Worm (Caenorhabditis elegans): ENCODE measurements around the gene reps-1.

reps-1 gene

DNA sequence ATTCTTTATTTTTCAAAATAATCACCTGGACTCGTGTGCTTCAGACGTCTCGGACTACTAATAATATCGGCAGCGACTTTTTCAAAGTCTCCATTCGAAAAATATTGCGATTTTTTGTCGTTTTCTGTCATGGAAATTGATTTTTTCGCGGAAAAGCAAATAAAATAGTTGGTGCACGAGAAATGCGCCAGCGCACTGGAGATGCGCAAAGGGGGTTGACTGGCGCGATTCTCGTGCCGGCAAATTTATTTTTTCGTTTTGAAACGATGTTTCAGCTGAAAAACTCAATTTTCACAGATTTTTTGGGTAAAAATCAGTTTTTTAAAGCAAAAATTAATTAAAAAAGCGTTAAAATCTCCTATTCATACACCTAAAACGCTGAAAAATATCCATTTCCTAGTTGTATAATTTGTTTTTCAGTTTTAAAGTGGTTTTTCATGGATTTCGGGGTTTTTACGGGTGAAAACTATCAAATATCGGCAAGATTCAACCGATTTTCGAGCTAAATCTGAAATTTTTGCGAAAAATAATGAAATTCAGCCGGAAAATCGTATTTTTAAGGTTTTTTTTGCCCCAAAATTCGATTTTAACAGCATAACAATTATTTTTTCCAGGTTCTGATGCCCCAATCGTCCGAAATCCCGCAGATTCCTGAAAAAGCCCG lies at the start of gene reps-1, which contains the start of gene Y39B6A.37:
reps-1 (minus strand) TSS at position 263 of the 664 bp plus-strand sequence.
Y39B6A.37 (plus strand) TSS at position 614 of the 664 bp plus-strand sequence.
- TF ChIP-seq ekl-4 (GFP tag; IDR thresholded peaks at IDR 0.05), result no peak; the same call in 1 of the 2 replicates
- no peak for TF ChIP-seq lin-26 (GFP tag; IDR thresholded peaks at IDR 0.05)
- no peak for TF ChIP-seq sea-2 (GFP tag; IDR thresholded peaks at IDR 0.05)
- no peak for TF ChIP-seq atf-7 (tag; optimal IDR thresholded peaks at IDR 0.05)
- TF ChIP-seq pbrm-1 (GFP tag; IDR thresholded peaks at IDR 0.05), result peak; percentile 85
- no peak for TF ChIP-seq T26A5.8 (tag; optimal IDR thresholded peaks at IDR 0.05)
- TF ChIP-seq snpc-4 (GFP tag; optimal IDR thresholded peaks at IDR 0.05), result no peak
- TF ChIP-seq snpc-4 (tag; optimal IDR thresholded peaks at IDR 0.05), result peak in 3 of 4 experiments; percentile 36 to 66 (median 54)
- TF ChIP-seq sptf-2 (GFP tag; optimal IDR thresholded peaks at IDR 0.05), result no peak
- TF ChIP-seq chd-7 (tag; optimal IDR thresholded peaks at IDR 0.05), result no peak
- no peak for TF ChIP-seq hlh-12 (tag; optimal IDR thresholded peaks at IDR 0.05)
- TF ChIP-seq xnd-1 (tag; optimal IDR thresholded peaks at IDR 0.05), result peak; percentile 24
- TF ChIP-seq unc-130 (GFP tag; optimal IDR thresholded peaks at IDR 0.05), result no peak
- no peak for TF ChIP-seq snpc-3.4 (tag; optimal IDR thresholded peaks at IDR 0.05)
- TF ChIP-seq madf-10 (tag; optimal IDR thresholded peaks at IDR 0.05), result peak; percentile 2
- peak; percentile 78 for TF ChIP-seq K12H6.12 (tag; optimal IDR thresholded peaks at IDR 0.05)
- peak; percentile 74 for TF ChIP-seq lin-54 (GFP tag; optimal IDR thresholded peaks at IDR 0.05)
- no peak for TF ChIP-seq dpff-1 (tag; optimal IDR thresholded peaks at IDR 0.05)
- 0 out of 2 replicates have a peak, but pooled peaks have one; percentile 58 for TF ChIP-seq hmg-20 (GFP tag; IDR thresholded peaks at IDR 0.05)
- TF ChIP-seq madf-3 (GFP tag; IDR thresholded peaks at IDR 0.05), result no peak
- peak; percentile 65 for TF ChIP-seq nfyb-1 (GFP tag; IDR thresholded peaks at IDR 0.05)
- peak; percentile 0 for TF ChIP-seq nhr-80 (tag; optimal IDR thresholded peaks at IDR 0.05)
- TF ChIP-seq tbx-9 (tag; optimal IDR thresholded peaks at IDR 0.05; ENCODE audit: borderline replicate concordance), result no peak
- no peak for TF ChIP-seq ceh-91 (GFP tag; IDR thresholded peaks at IDR 0.05)
- peak; percentile 94 for TF ChIP-seq Y53G8AR.9 (GFP tag; conservative IDR thresholded peaks at IDR 0.05)
- TF ChIP-seq sdz-38 (tag; optimal IDR thresholded peaks at IDR 0.05), result no peak
- TF ChIP-seq bed-2 (GFP tag; IDR thresholded peaks at IDR 0.05), result no peak
- TF ChIP-seq nhr-27 (tag; optimal IDR thresholded peaks at IDR 0.05), result no peak
- no peak for TF ChIP-seq ZK185.1 (tag; optimal IDR thresholded peaks at IDR 0.05; ENCODE audit: poor library complexity, severe bottlenecking)
- peak; percentile 78 for TF ChIP-seq D2030.7 (GFP tag; IDR thresholded peaks at IDR 0.05)
- TF ChIP-seq snpc-1.3 (tag; optimal IDR thresholded peaks at IDR 0.05; ENCODE audit: insufficient read depth), result peak; percentile 1
- peak in 1 of 3 experiments; percentile 77 for TF ChIP-seq lin-35 (GFP tag; optimal IDR thresholded peaks at IDR 0.05)
- TF ChIP-seq nhr-179 (tag; optimal IDR thresholded peaks at IDR 0.05), result no peak
- peak; percentile 72 for TF ChIP-seq C06A6.2 (GFP tag; conservative IDR thresholded peaks at IDR 0.05)
- no peak for TF ChIP-seq nfya-1 (tag; optimal IDR thresholded peaks at IDR 0.05; ENCODE audit: borderline replicate concordance, insufficient read depth)
- TF ChIP-seq K11D2.4 (GFP tag; IDR thresholded peaks at IDR 0.05), result peak; percentile 80
- TF ChIP-seq athp-1 (tag; optimal IDR thresholded peaks at IDR 0.05), result no peak
- no peak for TF ChIP-seq T07F8.4 (tag; optimal IDR thresholded peaks at IDR 0.05)
- peak; percentile 46 for TF ChIP-seq ztf-26 (tag; optimal IDR thresholded peaks at IDR 0.05)
- 0 out of 2 replicates have a peak, but pooled peaks have one; percentile 34 for TF ChIP-seq zfh-2 (GFP tag; conservative IDR thresholded peaks at IDR 0.05)
- TF ChIP-seq gei-17 (GFP tag; optimal IDR thresholded peaks at IDR 0.05), result peak; percentile 27
- no peak for TF ChIP-seq nhr-90 (tag; optimal IDR thresholded peaks at IDR 0.05)
- peak; percentile 58 for TF ChIP-seq lsl-1 (GFP tag; optimal IDR thresholded peaks at IDR 0.05)
- no peak for TF ChIP-seq aptf-2 (GFP tag; conservative IDR thresholded peaks at IDR 0.05)
- no peak for TF ChIP-seq Y56A3A.18 (GFP tag; IDR thresholded peaks at IDR 0.05)
- TF ChIP-seq let-526 (GFP tag; IDR thresholded peaks at IDR 0.05), result no peak
- TF ChIP-seq Y79H2A.3 (GFP tag; conservative IDR thresholded peaks at IDR 0.05), result no peak
- 0 out of 2 replicates have a peak, but pooled peaks have one; percentile 11 for TF ChIP-seq madf-8 (GFP tag; conservative IDR thresholded peaks at IDR 0.05)

All from whole organism, young adult.